Worm (Caenorhabditis elegans) whole organism, late embryonic: ENCODE data around the gene hira-1.

Source experiments
- ama-1 ChIP-seq: fragments of 150-350 bp; optimal IDR thresholded peaks from 2 replicates; lab custom pipeline; 2014
- ceh-14 ChIP-seq: sonication (generic microtip); optimal IDR thresholded peaks from 2 replicates; lab custom pipeline; 2016; ENCODE audit warnings: missing genotype, missing genetic modification characterization, missing compliant biosample characterization
- ceh-2 ChIP-seq: sonication (generic microtip); optimal IDR thresholded peaks from 2 replicates; lab custom pipeline; 2016; ENCODE audit warnings: missing genotype, missing genetic modification characterization, missing compliant biosample characterization
- ceh-30 ChIP-seq: fragments of 150-350 bp; optimal IDR thresholded peaks from 2 replicates; lab custom pipeline; 2014; ENCODE audit warnings: missing biosample characterization, missing genetic modification characterization
- ceh-6 ChIP-seq: fragments of 200-800 bp; sonication (Bioruptor generic); optimal IDR thresholded peaks from 2 replicates; lab custom pipeline; 2018; ENCODE audit warnings: mild to moderate bottlenecking, missing genetic modification characterization, missing compliant biosample characterization
- fkh-10 ChIP-seq: fragments of 150-350 bp; optimal IDR thresholded peaks from 2 replicates; lab custom pipeline; 2014; ENCODE audit warnings: missing biosample characterization, missing genetic modification reagents, missing genetic modification characterization
- madf-2 ChIP-seq: sonication (generic microtip); optimal IDR thresholded peaks from 2 replicates; lab custom pipeline; 2017; ENCODE audit warnings: missing genetic modification characterization, missing compliant biosample characterization
- pag-3 ChIP-seq: sonication (generic microtip); optimal IDR thresholded peaks from 2 replicates; lab custom pipeline; 2016; ENCODE audit warnings: missing compliant biosample characterization, missing genetic modification characterization, borderline replicate concordance
- pat-9 ChIP-seq: fragments of 200-800 bp; sonication (Bioruptor generic); optimal IDR thresholded peaks from 2 replicates; lab custom pipeline; 2018; ENCODE audit warnings: mild to moderate bottlenecking, missing genetic modification characterization, moderate library complexity, missing compliant biosample characterization
- pax-1 ChIP-seq: fragments of 150-350 bp; optimal IDR thresholded peaks from 2 replicates; lab custom pipeline; 2014; ENCODE audit warnings: missing biosample characterization, missing genetic modification characterization
- pha-4 ChIP-seq: fragments of 150-350 bp; optimal IDR thresholded peaks from 2 replicates; lab custom pipeline; 2018; ENCODE audit warnings: missing biosample characterization, missing genetic modification reagents, missing genetic modification characterization
- rnt-1 ChIP-seq: sonication (generic microtip); optimal IDR thresholded peaks from 2 replicates; lab custom pipeline; 2016; ENCODE audit warnings: missing genetic modification characterization, missing compliant biosample characterization
- ztf-16 ChIP-seq: sonication (generic microtip); optimal IDR thresholded peaks from 2 replicates; lab custom pipeline; 2017; ENCODE audit warnings: missing genetic modification characterization, missing compliant biosample characterization

ce11 chrIII:5143520-5143919, 47.4 kb upstream of the hira-1 start:
- TF ChIP-seq pag-3 (tag; lab: Kevin White, UChicago), result no peak
- TF ChIP-seq pat-9 (tag; lab: Kevin White, UChicago), result no peak
- no peak for TF ChIP-seq ceh-6 (GFP tag; lab: Kevin White, UChicago)
- TF ChIP-seq ztf-16, result no peak
- TF ChIP-seq ceh-30 (tag; lab: Kevin White, UChicago), result no peak
- TF ChIP-seq pha-4, result no peak
- no peak for TF ChIP-seq pax-1 (tag; lab: Kevin White, UChicago)
- no peak for TF ChIP-seq ama-1 (lab: Kevin White, UChicago)
- no peak for TF ChIP-seq madf-2 (tag; lab: Kevin White, UChicago)
- TF ChIP-seq rnt-1, result no peak
- no peak for TF ChIP-seq ceh-14 (tag; lab: Kevin White, UChicago)
- TF ChIP-seq fkh-10 (GFP tag; lab: Kevin White, UChicago), result no peak
- TF ChIP-seq ceh-2 (tag; lab: Kevin White, UChicago), result no peak
